Worm (Caenorhabditis elegans): ENCODE results near the gene srm-5.

srm-5 gene

ce11 chrV:14334901-14335300, at the start of gene srm-5:
Gene srm-5 (plus strand): TSS chrV:14335201.
- TF ChIP-seq nhr-76 (tag; optimal IDR thresholded peaks at IDR 0.05) (no peak), flh-1 (GFP tag; optimal IDR thresholded peaks at IDR 0.05) (no peak), pha-4 (tag; optimal IDR thresholded peaks at IDR 0.05) (no peak), elt-3 (tag; optimal IDR thresholded peaks at IDR 0.05) (no peak), lin-13 (tag; optimal IDR thresholded peaks at IDR 0.05) (no peak), drap-1 (GFP tag; optimal IDR thresholded peaks at IDR 0.05) (no peak), mab-5 (tag; optimal IDR thresholded peaks at IDR 0.05) (no peak), elt-1 (tag; optimal IDR thresholded peaks at IDR 0.05; ENCODE audit: borderline replicate concordance, insufficient read depth) (no peak), sptf-1 (tag; optimal IDR thresholded peaks at IDR 0.05) (no peak), M03D4.4 (tag; optimal IDR thresholded peaks at IDR 0.05) (no peak), ceh-43 (GFP tag; optimal IDR thresholded peaks at IDR 0.05) (no peak), nhr-2 (tag; optimal IDR thresholded peaks at IDR 0.05) (no peak), blmp-1 (tag; optimal IDR thresholded peaks at IDR 0.05) (no peak), ham-2 (GFP tag; optimal IDR thresholded peaks at IDR 0.05) (no peak)

ce11 chrV:14285803-14286202, 49.2 kb upstream of the srm-5 start, which contains the start of gene F40G12.11:
Gene F40G12.11 (plus strand): TSS chrV:14286171.
- TF ChIP-seq sptf-1 (tag; optimal IDR thresholded peaks at IDR 0.05) (no peak), elt-3 (tag; optimal IDR thresholded peaks at IDR 0.05) (no peak), ztf-11 (tag; optimal IDR thresholded peaks at IDR 0.05) (no peak), lin-13 (tag; optimal IDR thresholded peaks at IDR 0.05) (no peak), ces-1 (GFP tag; optimal IDR thresholded peaks at IDR 0.05) (no peak), mab-5 (tag; optimal IDR thresholded peaks at IDR 0.05) (no peak), nhr-237 (tag; optimal IDR thresholded peaks at IDR 0.05) (no peak), unc-120 (tag; optimal IDR thresholded peaks at IDR 0.05; ENCODE audit: poor library complexity, severe bottlenecking) (no peak), ceh-83 (GFP tag; optimal IDR thresholded peaks at IDR 0.05) (no peak), blmp-1 (tag; optimal IDR thresholded peaks at IDR 0.05) (no peak), lin-32 (GFP tag; optimal IDR thresholded peaks at IDR 0.05) (no peak), ceh-43 (GFP tag; optimal IDR thresholded peaks at IDR 0.05) (no peak), nhr-12 (tag; optimal IDR thresholded peaks at IDR 0.05) (no peak), nhr-76 (tag; optimal IDR thresholded peaks at IDR 0.05) (no peak), M03D4.4 (tag; optimal IDR thresholded peaks at IDR 0.05) (no peak)

- TF ChIP-seq ham-2 (GFP tag; optimal IDR thresholded peaks at IDR 0.05) = no peak
- TF ChIP-seq blmp-1 (tag; optimal IDR thresholded peaks at IDR 0.05) = no peak
- no peak for TF ChIP-seq zip-8 (tag; optimal IDR thresholded peaks at IDR 0.05)
These were observed 45.6 kb upstream of the srm-5 start, which contains the start of gene F14D7.1 for ce11 chrV:14289363-14289762. Gene F14D7.1 (minus strand): TSS chrV:14289463.

ce11 chrV:14290636-14291035, 44.4 kb upstream of the srm-5 start, which contains the start of gene F14D7.18:
Gene F14D7.18 (minus strand): TSS chrV:14290736.
- TF ChIP-seq ztf-11 (tag; optimal IDR thresholded peaks at IDR 0.05) (no peak), mep-1 (tag; optimal IDR thresholded peaks at IDR 0.05) (no peak), ceh-83 (GFP tag; optimal IDR thresholded peaks at IDR 0.05) (no peak), sem-2 (GFP tag; optimal IDR thresholded peaks at IDR 0.05) (no peak), mab-5 (tag; optimal IDR thresholded peaks at IDR 0.05) (no peak), tbx-8 (GFP tag; optimal IDR thresholded peaks at IDR 0.05) (no peak), bed-3 (GFP tag; optimal IDR thresholded peaks at IDR 0.05) (no peak), ceh-39 (tag; optimal IDR thresholded peaks at IDR 0.05) (no peak), nhr-2 (tag; optimal IDR thresholded peaks at IDR 0.05) (no peak), lin-13 (tag; optimal IDR thresholded peaks at IDR 0.05) (no peak)

- TF ChIP-seq ztf-11 (tag; optimal IDR thresholded peaks at IDR 0.05) = no peak
- no peak for TF ChIP-seq hlh-1 (tag; optimal IDR thresholded peaks at IDR 0.05)
- TF ChIP-seq blmp-1 (tag; optimal IDR thresholded peaks at IDR 0.05) = no peak
- no peak for TF ChIP-seq mls-2 (tag; optimal IDR thresholded peaks at IDR 0.05)
- TF ChIP-seq sptf-1 (tag; optimal IDR thresholded peaks at IDR 0.05) = no peak
- no peak for TF ChIP-seq drap-1 (GFP tag; optimal IDR thresholded peaks at IDR 0.05)
- no peak for TF ChIP-seq mab-5 (tag; optimal IDR thresholded peaks at IDR 0.05)
- no peak for TF ChIP-seq nhr-2 (tag; optimal IDR thresholded peaks at IDR 0.05)
- no peak for TF ChIP-seq unc-120 (tag; optimal IDR thresholded peaks at IDR 0.05; ENCODE audit: poor library complexity, severe bottlenecking)
- TF ChIP-seq sem-2 (GFP tag; optimal IDR thresholded peaks at IDR 0.05) = no peak
- TF ChIP-seq ceh-43 (GFP tag; optimal IDR thresholded peaks at IDR 0.05) = no peak
- TF ChIP-seq unc-39 (tag; optimal IDR thresholded peaks at IDR 0.05) = no peak
- no peak for TF ChIP-seq lin-32 (GFP tag; optimal IDR thresholded peaks at IDR 0.05)
- TF ChIP-seq nhr-28 (tag; optimal IDR thresholded peaks at IDR 0.05) = no peak
- TF ChIP-seq nhr-12 (tag; optimal IDR thresholded peaks at IDR 0.05) = no peak
- TF ChIP-seq M03D4.4 (tag; optimal IDR thresholded peaks at IDR 0.05) = no peak
These were observed 41.3 kb upstream of the srm-5 start, which contains the start of gene F14D7.2 for ce11 chrV:14293667-14294194. Gene F14D7.2 (minus strand): TSS chrV:14293717.

Data from whole organism, mixed stage, embryonic.